Worm (Caenorhabditis elegans) whole organism, early embryonic: ENCODE data around the gene rab-39.

ENCODE experiments used
- B0310.2 ChIP-seq: sonication (generic microtip); optimal IDR thresholded peaks from 2 replicates; lab custom pipeline; 2016; ENCODE audit warnings: mild to moderate bottlenecking, missing genetic modification characterization, missing compliant biosample characterization
- F13C5.2 ChIP-seq: sonication (generic microtip); optimal IDR thresholded peaks from 2 replicates; lab custom pipeline; 2017; ENCODE audit warnings: mild to moderate bottlenecking, missing genetic modification characterization, inconsistent platforms, missing compliant biosample characterization
- aly-1 ChIP-seq: sonication (generic microtip); optimal IDR thresholded peaks from 2 replicates; lab custom pipeline; 2016; ENCODE audit warnings: missing genetic modification characterization, missing compliant biosample characterization
- ama-1 ChIP-seq: fragments of 150-350 bp; optimal IDR thresholded peaks from 2 replicates; lab custom pipeline; 2014
- ceh-13 ChIP-seq: fragments of 200-800 bp; sonication (Bioruptor generic); optimal IDR thresholded peaks from 2 replicates; lab custom pipeline; 2018; ENCODE audit warnings: mild to moderate bottlenecking, missing genetic modification characterization, missing compliant biosample characterization
- ceh-36 ChIP-seq: sonication (generic microtip); optimal IDR thresholded peaks from 2 replicates; lab custom pipeline; 2016; ENCODE audit warnings: missing genetic modification characterization, inconsistent platforms, missing compliant biosample characterization
- ets-7 ChIP-seq: sonication (generic microtip); optimal IDR thresholded peaks from 2 replicates; lab custom pipeline; 2016; ENCODE audit warnings: missing genotype, missing genetic modification characterization, missing compliant biosample characterization
- flt-1 ChIP-seq: fragments of 200-800 bp; sonication (Bioruptor generic); IDR thresholded peaks from 2 replicates; pipeline ENCODE4 v1.3.6; 2022; ENCODE audit warnings: missing genetic modification characterization, missing compliant biosample characterization
- hnd-1 ChIP-seq: sonication (generic microtip); optimal IDR thresholded peaks from 2 replicates; lab custom pipeline; 2016; ENCODE audit warnings: missing genetic modification characterization, missing compliant biosample characterization
- pes-1 ChIP-seq: fragments of 200-800 bp; sonication (Bioruptor generic); IDR thresholded peaks from 2 replicates; pipeline ENCODE4 v1.3.6; 2022; ENCODE audit warnings: missing genetic modification reagents, missing genetic modification characterization, missing compliant biosample characterization
- tbx-11 ChIP-seq: fragments of 200-800 bp; sonication (Bioruptor generic); IDR thresholded peaks from 2 replicates; pipeline ENCODE4 v1.3.6; 2022; ENCODE audit warnings: missing genetic modification characterization, missing compliant biosample characterization

- TF ChIP-seq tbx-11 (GFP tag; lab: Robert Waterston, UW) = no peak
- TF ChIP-seq ama-1 (lab: Kevin White, UChicago) = no peak
- no peak for TF ChIP-seq ceh-13 (GFP tag; lab: Kevin White, UChicago)
- TF ChIP-seq B0310.2 (tag; lab: Kevin White, UChicago) = no peak
- TF ChIP-seq pes-1 (GFP tag; lab: Robert Waterston, UW) = no peak
- no peak for TF ChIP-seq hnd-1 (tag; lab: Kevin White, UChicago)
- no peak for TF ChIP-seq flt-1 (GFP tag; lab: Robert Waterston, UW)
- no peak for TF ChIP-seq ets-7 (tag; lab: Kevin White, UChicago)
- TF ChIP-seq F13C5.2 (tag; lab: Kevin White, UChicago) = no peak
- no peak for TF ChIP-seq aly-1 (tag; lab: Kevin White, UChicago)
- no peak for TF ChIP-seq ceh-36 (tag; lab: Kevin White, UChicago)
Measured at ce11 chrII:9275173-9275572, 47.5 kb downstream of the rab-39 start.
